Worm (Caenorhabditis elegans) whole organism, L4/young adult: ENCODE measurements around the gene eef-1B.2.

ENCODE experiments used
- W03F9.2 ChIP-seq: fragments of 150-350 bp; optimal IDR thresholded peaks from 2 replicates; lab custom pipeline; 2014; ENCODE audit warnings: missing biosample characterization, missing genetic modification characterization
- dao-5 ChIP-seq: sonication (generic microtip); optimal IDR thresholded peaks from 2 replicates; lab custom pipeline; 2016; ENCODE audit warnings: missing genotype, missing genetic modification characterization, moderate library complexity, missing compliant biosample characterization
- him-1 ChIP-seq: sonication (generic microtip); optimal IDR thresholded peaks from 2 replicates; lab custom pipeline; 2016; ENCODE audit warnings: missing genotype, missing genetic modification reagents, missing genetic modification characterization, missing compliant biosample characterization

DNA sequence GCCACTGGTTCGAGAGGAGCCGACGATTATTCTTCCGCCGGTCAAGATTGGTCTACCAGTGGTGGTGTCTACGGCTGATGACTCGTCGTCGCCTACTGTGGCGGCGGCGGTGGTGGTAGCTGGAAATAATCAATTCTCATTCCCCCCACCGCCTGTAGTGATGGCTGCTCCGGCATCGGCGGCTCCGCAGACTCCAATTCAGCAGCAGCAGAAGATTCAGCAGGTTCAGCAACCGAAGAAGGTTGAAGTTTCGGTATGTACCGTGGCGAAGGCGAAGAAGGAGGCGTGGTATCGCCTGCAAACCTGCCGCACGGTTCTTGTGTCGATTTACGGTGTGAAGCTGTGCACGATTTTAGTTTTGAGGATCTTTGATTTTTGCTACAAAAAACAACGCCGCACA lies 9.0 kb downstream of the eef-1B.2 start:
- TF ChIP-seq dao-5, result no peak
- TF ChIP-seq him-1 (tag; lab: Kevin White, UChicago), result no peak
- TF ChIP-seq W03F9.2 (tag; lab: Kevin White, UChicago), result no peak
